Worm (Caenorhabditis elegans) whole organism, young adult: ENCODE results near the gene srgp-1.

ENCODE experiments used
- F10E7.11 ChIP-seq: sonication (generic microtip); optimal IDR thresholded peaks from 2 replicates; lab custom pipeline; 2017; ENCODE audit warnings: mild to moderate bottlenecking, missing genetic modification characterization, moderate library complexity, missing compliant biosample characterization
- F22D6.2 ChIP-seq: sonication (generic microtip); optimal IDR thresholded peaks from 2 replicates; lab custom pipeline; 2016; ENCODE audit warnings: mild to moderate bottlenecking, missing genetic modification characterization, missing compliant biosample characterization
- F23B12.7 ChIP-seq: sonication (generic microtip); optimal IDR thresholded peaks from 2 replicates; lab custom pipeline; 2017; ENCODE audit warnings: missing genetic modification characterization, mild to moderate bottlenecking, missing compliant biosample characterization, antibody characterized with exemption, moderate library complexity; ENCODE audit not compliant: insufficient read depth
- F37B4.10 ChIP-seq: fragments of 200-800 bp; sonication (Bioruptor generic); IDR thresholded peaks from 2 replicates; pipeline ENCODE4 v1.3.6; 2022; ENCODE audit warnings: missing genetic modification characterization, missing compliant biosample characterization
- F57A8.1 ChIP-seq: fragments of 200-800 bp; sonication (Bioruptor generic); optimal IDR thresholded peaks from 2 replicates; lab custom pipeline; 2018; ENCODE audit warnings: mild to moderate bottlenecking, missing genetic modification characterization, moderate library complexity, missing compliant biosample characterization
- T26A5.8 ChIP-seq: sonication (generic microtip); optimal IDR thresholded peaks from 2 replicates; lab custom pipeline; 2016; ENCODE audit warnings: missing genetic modification characterization, missing compliant biosample characterization
- Y53F4B.3 ChIP-seq: fragments of 200-800 bp; sonication (Bioruptor generic); IDR thresholded peaks from 2 replicates; pipeline ENCODE4 v1.3.6; 2022; ENCODE audit warnings: missing genetic modification reagents, missing genetic modification characterization, missing compliant biosample characterization
- Y67H2A.10 ChIP-seq: fragments of 200-800 bp; sonication (Bioruptor generic); conservative IDR thresholded peaks from 2 replicates; pipeline ENCODE4 v1.3.6; 2022; ENCODE audit warnings: missing genetic modification reagents, missing genetic modification characterization, missing compliant biosample characterization
- Y79H2A.3 ChIP-seq: fragments of 200-800 bp; sonication (Bioruptor generic); conservative IDR thresholded peaks from 2 replicates; pipeline ENCODE4 v1.3.6; 2022; ENCODE audit warnings: missing genetic modification reagents, missing genetic modification characterization, missing compliant biosample characterization
- Y95B8A.8 ChIP-seq: fragments of 200-800 bp; sonication (Bioruptor generic); IDR thresholded peaks from 2 replicates; pipeline ENCODE4 v1.3.6; 2022; ENCODE audit warnings: missing genetic modification reagents, missing genetic modification characterization, missing compliant biosample characterization
- akir-1 ChIP-seq: fragments of 200-800 bp; sonication (Bioruptor generic); optimal IDR thresholded peaks from 2 replicates; lab custom pipeline; 2018; ENCODE audit warnings: mild to moderate bottlenecking, missing genetic modification characterization, moderate library complexity, missing compliant biosample characterization
- aptf-3 ChIP-seq: fragments of 200-800 bp; sonication (Bioruptor generic); IDR thresholded peaks from 2 replicates; pipeline ENCODE4 v1.3.6; 2022; ENCODE audit warnings: missing genetic modification characterization, missing compliant biosample characterization
- atf-7 ChIP-seq: sonication (generic microtip); optimal IDR thresholded peaks from 2 replicates; lab custom pipeline; 2017; ENCODE audit warnings: mild to moderate bottlenecking, missing genetic modification characterization, missing compliant biosample characterization
- bed-2 ChIP-seq: fragments of 200-800 bp; sonication (Bioruptor generic); IDR thresholded peaks from 2 replicates; pipeline ENCODE4 v1.3.6; 2022; ENCODE audit warnings: missing genetic modification reagents, missing genetic modification characterization, missing compliant biosample characterization
- ccch-3 ChIP-seq: fragments of 200-800 bp; sonication (Bioruptor generic); optimal IDR thresholded peaks from 2 replicates; lab custom pipeline; 2018; ENCODE audit warnings: mild to moderate bottlenecking, missing genetic modification characterization, missing compliant biosample characterization
- ceh-40 ChIP-seq: fragments of 200-800 bp; sonication (Bioruptor generic); IDR thresholded peaks from 2 replicates; pipeline ENCODE4 v1.3.6; 2022; ENCODE audit warnings: missing genetic modification characterization, missing compliant biosample characterization
- chd-7 ChIP-seq: sonication (generic microtip); optimal IDR thresholded peaks from 2 replicates; lab custom pipeline; 2016; ENCODE audit warnings: mild to moderate bottlenecking, missing genetic modification characterization, moderate library complexity, missing compliant biosample characterization
- dox-1 ChIP-seq: fragments of 200-800 bp; sonication (Bioruptor generic); IDR thresholded peaks from 2 replicates; pipeline ENCODE4 v1.3.6; 2022; ENCODE audit warnings: missing genetic modification reagents, missing genetic modification characterization, missing compliant biosample characterization
- efl-1 ChIP-seq: fragments of 150-350 bp; optimal IDR thresholded peaks from 2 replicates; lab custom pipeline; 2014; ENCODE audit warnings: missing biosample characterization, missing genetic modification reagents, missing genetic modification characterization
- egl-44 ChIP-seq: fragments of 200-800 bp; sonication (Bioruptor generic); IDR thresholded peaks from 2 replicates; pipeline ENCODE4 v1.3.6; 2022; ENCODE audit warnings: missing genetic modification reagents, missing genetic modification characterization, missing compliant biosample characterization
- fkh-3 ChIP-seq: sonication (generic microtip); optimal IDR thresholded peaks from 2 replicates; lab custom pipeline; 2016; ENCODE audit warnings: mild to moderate bottlenecking, missing genetic modification characterization, missing compliant biosample characterization
- gei-17 ChIP-seq: fragments of 200-800 bp; sonication (Bioruptor generic); optimal IDR thresholded peaks from 2 replicates; lab custom pipeline; 2018; ENCODE audit warnings: mild to moderate bottlenecking, missing genetic modification characterization, missing compliant biosample characterization
- hlh-12 ChIP-seq: sonication (generic microtip); optimal IDR thresholded peaks from 2 replicates; lab custom pipeline; 2016; ENCODE audit warnings: missing genetic modification characterization, missing compliant biosample characterization
- hlh-26 ChIP-seq: fragments of 200-800 bp; sonication (Bioruptor generic); conservative IDR thresholded peaks from 2 replicates; pipeline ENCODE4 v1.3.6; 2022; ENCODE audit warnings: missing genetic modification reagents, missing genetic modification characterization, missing compliant biosample characterization
- hrde-1 ChIP-seq: sonication (generic microtip); optimal IDR thresholded peaks from 2 replicates; lab custom pipeline; 2016; ENCODE audit warnings: missing genetic modification characterization, mild to moderate bottlenecking, missing compliant biosample characterization, moderate library complexity, missing genotype, missing genetic modification reagents, borderline replicate concordance
- hsf-1 ChIP-seq: fragments of 200-800 bp; sonication (Bioruptor generic); IDR thresholded peaks from 2 replicates; pipeline ENCODE4 v1.3.6; 2022; ENCODE audit warnings: missing genetic modification reagents, missing genetic modification characterization, missing compliant biosample characterization
- lag-1 ChIP-seq: fragments of 200-800 bp; sonication (Bioruptor generic); IDR thresholded peaks from 2 replicates; pipeline ENCODE4 v1.3.6; 2022; ENCODE audit warnings: missing genetic modification reagents, missing genetic modification characterization, missing compliant biosample characterization
- let-607 ChIP-seq, 2 experiments: fragments of 200-800 bp in 1 of 2; sonication (Bioruptor generic) in 1 of 2; sonication (generic microtip) in 1 of 2; optimal IDR thresholded peaks; 2 replicates each; lab custom pipeline; 2016 to 2018; ENCODE audit warnings: mild to moderate bottlenecking in 2 of 2, missing compliant biosample characterization in 2 of 2, missing genetic modification characterization in 2 of 2, moderate library complexity in 2 of 2, missing genotype in 1 of 2
- lin-54 ChIP-seq: fragments of 200-800 bp; sonication (Bioruptor generic); optimal IDR thresholded peaks from 2 replicates; lab custom pipeline; 2018; ENCODE audit warnings: mild to moderate bottlenecking, missing genetic modification characterization, missing compliant biosample characterization
- lsl-1 ChIP-seq: fragments of 200-800 bp; sonication (Bioruptor generic); optimal IDR thresholded peaks from 2 replicates; lab custom pipeline; 2018; ENCODE audit warnings: mild to moderate bottlenecking, missing genetic modification characterization, moderate library complexity, missing compliant biosample characterization
- lsy-27 ChIP-seq: sonication (generic microtip); optimal IDR thresholded peaks from 2 replicates; lab custom pipeline; 2017; ENCODE audit warnings: missing genetic modification characterization, mild to moderate bottlenecking, missing compliant biosample characterization, antibody characterized with exemption, missing genotype, borderline replicate concordance; ENCODE audit not compliant: insufficient read depth
- madf-10 ChIP-seq: sonication (generic microtip); optimal IDR thresholded peaks from 2 replicates; lab custom pipeline; 2016; ENCODE audit warnings: mild to moderate bottlenecking, missing genetic modification characterization, missing compliant biosample characterization
- mxl-1 ChIP-seq: sonication (generic microtip); optimal IDR thresholded peaks from 2 replicates; lab custom pipeline; 2016; ENCODE audit warnings: missing genetic modification characterization, missing compliant biosample characterization
- nfyb-1 ChIP-seq: fragments of 200-800 bp; sonication (Bioruptor generic); IDR thresholded peaks from 2 replicates; pipeline ENCODE4 v1.3.6; 2022; ENCODE audit warnings: missing genetic modification reagents, missing genetic modification characterization, missing compliant biosample characterization
- repo-1 ChIP-seq: sonication (generic microtip); optimal IDR thresholded peaks from 2 replicates; lab custom pipeline; 2017; ENCODE audit warnings: mild to moderate bottlenecking, missing genetic modification characterization, missing compliant biosample characterization
- rpc-1 ChIP-seq, 2 experiments: fragments of 150-350 bp in 1 of 2; sonication (generic microtip) in 1 of 2; optimal IDR thresholded peaks; 2 replicates each; lab custom pipeline; 2014 to 2018; ENCODE audit warnings: missing biosample characterization in 1 of 2, missing genetic modification characterization in 1 of 2, missing genetic modification reagents in 1 of 2, missing genotype in 1 of 2
- sdz-38 ChIP-seq: sonication (generic microtip); optimal IDR thresholded peaks from 2 replicates; lab custom pipeline; 2016; ENCODE audit warnings: missing genotype, missing genetic modification characterization, missing compliant biosample characterization
- sea-2 ChIP-seq: fragments of 200-800 bp; sonication (Bioruptor generic); IDR thresholded peaks from 2 replicates; pipeline ENCODE4 v1.3.6; 2022; ENCODE audit warnings: missing genetic modification characterization, missing compliant biosample characterization
- somi-1 ChIP-seq: fragments of 200-800 bp; sonication (Bioruptor generic); optimal IDR thresholded peaks from 2 replicates; lab custom pipeline; 2018; ENCODE audit warnings: mild to moderate bottlenecking, missing genetic modification characterization, missing compliant biosample characterization
- tbp1 ChIP-seq: fragments of 200-800 bp; sonication (Bioruptor generic); optimal IDR thresholded peaks from 2 replicates; lab custom pipeline; 2018; ENCODE audit warnings: mild to moderate bottlenecking, missing genetic modification characterization, missing compliant biosample characterization
- tbx-9 ChIP-seq: sonication (generic microtip); optimal IDR thresholded peaks from 2 replicates; lab custom pipeline; 2016; ENCODE audit warnings: borderline replicate concordance, missing genetic modification characterization, inconsistent platforms, missing compliant biosample characterization
- unc-62 ChIP-seq: fragments of 150-350 bp; optimal IDR thresholded peaks from 2 replicates; lab custom pipeline; 2014; ENCODE audit warnings: missing biosample characterization, missing genetic modification reagents, missing genetic modification characterization
- xnd-1 ChIP-seq: sonication (generic microtip); optimal IDR thresholded peaks from 2 replicates; lab custom pipeline; 2016; ENCODE audit warnings: missing genotype, missing genetic modification reagents, missing genetic modification characterization, missing compliant biosample characterization
- zfh-2 ChIP-seq: fragments of 200-800 bp; sonication (Bioruptor generic); conservative IDR thresholded peaks from 2 replicates; pipeline ENCODE4 v1.3.6; 2022; ENCODE audit warnings: missing genetic modification reagents, missing genetic modification characterization, missing compliant biosample characterization
- ztf-18 ChIP-seq: sonication (generic microtip); optimal IDR thresholded peaks from 2 replicates; lab custom pipeline; 2016; ENCODE audit warnings: missing genotype, mild to moderate bottlenecking, missing genetic modification characterization, missing compliant biosample characterization
- ztf-22 ChIP-seq: fragments of 200-800 bp; sonication (Bioruptor generic); optimal IDR thresholded peaks from 2 replicates; lab custom pipeline; 2018; ENCODE audit warnings: mild to moderate bottlenecking, missing genetic modification characterization, moderate library complexity, missing compliant biosample characterization
- ztf-25 ChIP-seq: fragments of 200-800 bp; sonication (Bioruptor generic); IDR thresholded peaks from 2 replicates; pipeline ENCODE4 v1.3.6; 2022; ENCODE audit warnings: missing genetic modification reagents, missing genetic modification characterization, missing compliant biosample characterization

srgp-1 gene

DNA sequence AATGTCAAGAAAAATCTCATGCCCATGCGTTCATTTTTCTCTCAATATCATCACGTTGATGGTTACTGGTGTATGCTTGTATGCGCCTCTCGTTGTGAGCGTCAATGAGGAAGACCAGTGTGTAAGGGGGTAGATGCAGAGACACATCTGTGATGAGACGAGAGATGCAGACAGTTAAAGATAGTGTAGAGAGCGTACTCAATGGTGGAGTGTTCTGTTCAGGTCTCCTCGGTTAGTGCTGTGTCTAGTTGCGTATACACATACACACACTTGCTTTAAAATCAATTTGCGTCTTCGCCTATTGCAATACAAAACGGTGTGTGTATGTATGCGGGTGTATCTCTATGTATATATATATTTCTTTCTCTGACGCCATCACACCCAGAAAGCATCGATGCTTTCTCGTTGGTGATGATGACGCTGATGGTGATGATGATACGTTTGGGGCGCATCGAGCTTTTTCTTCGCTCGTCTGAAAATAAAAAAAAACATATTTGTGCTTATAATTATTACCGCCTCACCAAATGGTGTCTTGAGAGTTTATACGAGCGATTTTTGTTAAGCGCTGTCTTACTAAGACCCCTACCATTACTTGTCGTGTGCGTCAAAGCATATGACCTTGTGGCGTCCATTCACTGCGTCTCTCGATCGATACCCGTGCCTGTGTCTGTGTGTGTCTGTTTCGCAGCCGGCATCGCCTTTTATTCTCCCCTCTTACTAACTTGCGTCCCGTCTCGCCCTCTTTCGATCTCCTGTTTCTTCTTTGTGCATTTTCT is 23.3 kb downstream of the srgp-1 start, which contains the start of gene F40F11.3:
Gene F40F11.3 (minus strand): TSS at position 589 of the 776 bp plus-strand sequence.
- peak; percentile 16 for TF ChIP-seq somi-1 (GFP tag; lab: Kevin White, UChicago)
- TF ChIP-seq fkh-3 (tag; lab: Kevin White, UChicago) = no peak
- TF ChIP-seq Y79H2A.3 (GFP tag; lab: Robert Waterston, UW) = no peak
- 0 out of 2 replicates have a peak, but pooled peaks have one; percentile 52 for TF ChIP-seq ceh-40 (GFP tag; lab: Robert Waterston, UW)
- TF ChIP-seq gei-17 = no peak
- no peak for TF ChIP-seq tbx-9 (tag; lab: Kevin White, UChicago)
- TF ChIP-seq nfyb-1 (GFP tag; lab: Robert Waterston, UW) = peak; percentile 77
- 0 out of 2 replicates have a peak, but pooled peaks have one; percentile 37 for TF ChIP-seq Y67H2A.10 (GFP tag; lab: Robert Waterston, UW)
- peak; percentile 38 for TF ChIP-seq akir-1 (GFP tag; lab: Kevin White, UChicago)
- TF ChIP-seq repo-1 (tag; lab: Kevin White, UChicago) = peak; percentile 87
- TF ChIP-seq chd-7 (tag; lab: Kevin White, UChicago) = peak; percentile 14
- peak in 1 of 2 experiments; percentile 52 for TF ChIP-seq let-607 (tag; optimal IDR thresholded peaks at IDR 0.05; lab: Kevin White, UChicago)
- no peak for TF ChIP-seq lsl-1
- peak; percentile 54 for TF ChIP-seq tbp1 (GFP tag; lab: Kevin White, UChicago)
- no peak for TF ChIP-seq Y53F4B.3 (GFP tag; lab: Robert Waterston, UW)
- TF ChIP-seq T26A5.8 (tag; lab: Kevin White, UChicago) = no peak
- TF ChIP-seq lin-54 (GFP tag; lab: Kevin White, UChicago) = peak; percentile 65
- peak; percentile 2 for TF ChIP-seq ztf-18 (tag; lab: Kevin White, UChicago)
- no peak for TF ChIP-seq F23B12.7 (tag; lab: Kevin White, UChicago)
- TF ChIP-seq zfh-2 (GFP tag; lab: Robert Waterston, UW) = no peak; the same call in 1 of the 2 replicates
- TF ChIP-seq madf-10 = peak; percentile 71
- peak; percentile 68 for TF ChIP-seq dox-1
- TF ChIP-seq egl-44 (GFP tag; lab: Robert Waterston, UW) = peak; percentile 64; the same call in 1 of the 2 replicates
- TF ChIP-seq F10E7.11 = no peak
- no peak for TF ChIP-seq F22D6.2 (tag; lab: Kevin White, UChicago)
- no peak for TF ChIP-seq efl-1 (GFP tag; lab: Kevin White, UChicago)
- TF ChIP-seq mxl-1 = no peak
- no peak for TF ChIP-seq lsy-27 (tag; lab: Kevin White, UChicago)
- TF ChIP-seq rpc-1 (optimal IDR thresholded peaks at IDR 0.05; lab: Kevin White, UChicago) = no peak
- no peak for TF ChIP-seq rpc-1 (tag; optimal IDR thresholded peaks at IDR 0.05; lab: Kevin White, UChicago)
- no peak for TF ChIP-seq lag-1 (GFP tag; lab: Robert Waterston, UW)
- no peak for TF ChIP-seq bed-2 (GFP tag; lab: Robert Waterston, UW)
- no peak for TF ChIP-seq sdz-38
- TF ChIP-seq xnd-1 (tag; lab: Kevin White, UChicago) = no peak
- no peak for TF ChIP-seq sea-2 (GFP tag; lab: Robert Waterston, UW)
- TF ChIP-seq F57A8.1 = peak; percentile 25
- TF ChIP-seq F37B4.10 (GFP tag; lab: Robert Waterston, UW) = no peak
- no peak for TF ChIP-seq hrde-1 (tag; lab: Kevin White, UChicago)
- no peak for TF ChIP-seq ztf-25
- 0 out of 2 replicates have a peak, but pooled peaks have one; percentile 14 for TF ChIP-seq Y95B8A.8 (GFP tag; lab: Robert Waterston, UW)
- TF ChIP-seq hlh-12 (tag; lab: Kevin White, UChicago) = no peak
- TF ChIP-seq hsf-1 = no peak
- no peak for TF ChIP-seq unc-62 (GFP tag; lab: Kevin White, UChicago)
- no peak for TF ChIP-seq ccch-3
- no peak for TF ChIP-seq hlh-26 (GFP tag; lab: Robert Waterston, UW)
- peak; percentile 34 for TF ChIP-seq ztf-22 (GFP tag; lab: Kevin White, UChicago)
- TF ChIP-seq atf-7 (tag; lab: Kevin White, UChicago) = peak; percentile 42
- TF ChIP-seq aptf-3 = no peak
